Worm (Caenorhabditis elegans): ENCODE results near the gene nep-25.

DNA sequence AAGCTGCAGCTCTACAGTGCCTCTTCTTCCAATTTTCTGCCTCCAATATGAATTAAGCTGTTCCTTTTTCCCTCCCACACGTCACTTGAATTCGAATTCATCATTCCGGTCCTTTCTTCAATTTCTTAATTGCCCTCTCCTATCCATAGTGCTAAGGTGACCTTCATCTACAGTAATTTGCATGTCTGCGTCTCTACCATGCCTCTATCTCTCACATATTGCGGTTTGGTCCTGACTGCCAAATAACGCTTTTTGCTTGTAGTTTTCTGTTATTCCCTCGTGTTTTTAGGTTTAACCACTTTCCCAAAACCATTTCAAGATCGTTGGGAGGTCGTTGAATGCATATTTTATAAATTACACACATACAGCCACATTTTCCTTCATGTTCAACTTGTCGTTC lies 38.6 kb downstream of the nep-25 start:
- TF ChIP-seq nhr-237 (tag; optimal IDR thresholded peaks at IDR 0.05) (no peak), nhr-28 (tag; optimal IDR thresholded peaks at IDR 0.05) (no peak), C34B4.2 (tag; optimal IDR thresholded peaks at IDR 0.05) (no peak), ceh-82 (tag; optimal IDR thresholded peaks at IDR 0.05) (no peak), lin-15B (tag; optimal IDR thresholded peaks at IDR 0.05) (no peak), alr-1 (tag; optimal IDR thresholded peaks at IDR 0.05; ENCODE audit: borderline replicate concordance) (no peak)

Measured in whole organism, L1 larva.